Worm (Caenorhabditis elegans): ENCODE data around the gene F59E12.3.

DNA sequence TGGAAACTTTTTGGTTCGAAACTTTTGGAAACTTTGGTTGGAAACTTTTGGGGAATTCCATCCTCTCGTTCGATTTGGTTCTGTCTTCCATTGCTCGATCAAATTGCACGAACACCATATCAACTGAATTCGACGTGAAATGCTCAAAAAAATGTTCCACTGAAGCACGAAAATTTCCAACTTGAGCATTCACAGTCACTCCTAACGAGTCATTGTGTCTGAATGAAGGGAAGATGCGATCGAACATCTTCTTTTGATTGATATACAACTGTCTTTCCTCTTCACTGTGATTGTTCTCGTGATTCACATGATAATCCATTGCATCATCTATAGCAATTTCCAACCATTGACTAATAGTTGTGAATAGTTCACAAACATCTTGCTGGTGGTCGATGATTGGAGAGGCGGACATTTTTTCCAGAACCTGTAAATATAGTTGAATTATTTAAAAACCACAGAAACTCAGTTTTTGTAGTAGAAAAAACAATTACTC lies 9.8 kb upstream of the F59E12.3 start, which contains the start of gene F59E12.15:
- no peak for TF ChIP-seq nhr-237 (tag; optimal IDR thresholded peaks at IDR 0.05)
- TF ChIP-seq nhr-11 (tag; optimal IDR thresholded peaks at IDR 0.05): no peak
- TF ChIP-seq lsy-2 (tag; optimal IDR thresholded peaks at IDR 0.05): no peak
- TF ChIP-seq ces-1 (GFP tag; optimal IDR thresholded peaks at IDR 0.05): no peak
- TF ChIP-seq unc-62 (GFP tag; optimal IDR thresholded peaks at IDR 0.05): no peak
- TF ChIP-seq mdl-1 (tag; optimal IDR thresholded peaks at IDR 0.05): no peak

Data from whole organism, L1 larva.